Worm (Caenorhabditis elegans) whole organism, L2 larva: ENCODE results near the gene F15B10.3.

Experiments
- ZK546.5 ChIP-seq: sonication (generic microtip); optimal IDR thresholded peaks from 2 replicates; lab custom pipeline; 2017; ENCODE audit warnings: missing biosample characterization, missing genetic modification characterization
- ama-1 ChIP-seq: fragments of 150-350 bp; optimal IDR thresholded peaks from 2 replicates; lab custom pipeline; 2018; ENCODE audit warnings: inconsistent platforms
- blmp-1 ChIP-seq: sonication (generic microtip); optimal IDR thresholded peaks from 2 replicates; lab custom pipeline; 2017; ENCODE audit warnings: missing genetic modification characterization, mild to moderate bottlenecking, missing compliant biosample characterization, antibody characterized with exemption, moderate library complexity; ENCODE audit not compliant: insufficient read depth
- lin-13 ChIP-seq: fragments of 150-350 bp; optimal IDR thresholded peaks from 2 replicates; lab custom pipeline; 2014; ENCODE audit warnings: missing biosample characterization, missing genetic modification reagents, missing genetic modification characterization
- lin-39 ChIP-seq: fragments of 150-350 bp; optimal IDR thresholded peaks from 2 replicates; lab custom pipeline; 2014; ENCODE audit warnings: missing biosample characterization, missing genetic modification reagents, missing genetic modification characterization
- nhr-10 ChIP-seq: sonication (generic microtip); optimal IDR thresholded peaks from 2 replicates; lab custom pipeline; 2017; ENCODE audit warnings: missing biosample characterization, missing genetic modification characterization
- nhr-23 ChIP-seq: fragments of 150-350 bp; optimal IDR thresholded peaks from 2 replicates; lab custom pipeline; 2014; ENCODE audit warnings: missing biosample characterization, missing genetic modification reagents, missing genetic modification characterization
- sem-4 ChIP-seq: fragments of 150-350 bp; optimal IDR thresholded peaks from 2 replicates; lab custom pipeline; 2014; ENCODE audit warnings: missing biosample characterization, missing genetic modification reagents, missing genetic modification characterization
- snpc-4 ChIP-seq: fragments of 150-350 bp; optimal IDR thresholded peaks from 2 replicates; lab custom pipeline; 2014; ENCODE audit warnings: missing biosample characterization, missing genetic modification characterization
- ztf-1 ChIP-seq: fragments of 200-800 bp; sonication (Bioruptor generic); conservative IDR thresholded peaks from 2 replicates; pipeline ENCODE4 v1.3.6; 2022; ENCODE audit warnings: missing genetic modification characterization, missing compliant biosample characterization

ce11 chrIV:6646905-6647304 is 44.4 kb downstream of the F15B10.3 start:
- TF ChIP-seq blmp-1 (tag; lab: Kevin White, UChicago) = no peak
- no peak for TF ChIP-seq ama-1
- TF ChIP-seq ztf-1 (GFP tag; lab: Robert Waterston, UW) = no peak
- no peak for TF ChIP-seq lin-13 (GFP tag; lab: Kevin White, UChicago)
- no peak for TF ChIP-seq ZK546.5
- TF ChIP-seq sem-4 (tag; lab: Kevin White, UChicago) = no peak
- no peak for TF ChIP-seq snpc-4 (tag; lab: Kevin White, UChicago)
- TF ChIP-seq nhr-10 = no peak
- no peak for TF ChIP-seq nhr-23 (tag; lab: Kevin White, UChicago)
- TF ChIP-seq lin-39 (tag; lab: Kevin White, UChicago) = no peak
